Fruit fly (Drosophila melanogaster) whole organism, adult: ENCODE data around the gene betaTub97EF.

ENCODE experiments used
- CG11617 ChIP-seq: fragments of 200-800 bp; sonication (Bioruptor generic); optimal IDR thresholded peaks from 2 replicates; lab custom pipeline; 2017; ENCODE audit warnings: mild to moderate bottlenecking, missing biosample characterization, missing genetic modification reagents, missing genetic modification characterization
- CG12768 ChIP-seq: fragments of 200-800 bp; sonication (Bioruptor generic); optimal IDR thresholded peaks from 2 replicates; lab custom pipeline; 2017; ENCODE audit warnings: missing biosample characterization, missing genetic modification characterization, mild to moderate bottlenecking, moderate library complexity, missing genetic modification reagents
- CG14711 ChIP-seq: fragments of 200-800 bp; sonication (Bioruptor generic); optimal IDR thresholded peaks from 2 replicates; lab custom pipeline; 2018; ENCODE audit warnings: missing biosample characterization, mild to moderate bottlenecking, missing genetic modification characterization, moderate library complexity
- CG1620 ChIP-seq: fragments of 200-800 bp; sonication (Bioruptor generic); optimal IDR thresholded peaks from 2 replicates; lab custom pipeline; 2016; ENCODE audit warnings: missing biosample characterization, missing genetic modification characterization
- CG33017 ChIP-seq: fragments of 200-800 bp; sonication (Bioruptor generic); optimal IDR thresholded peaks from 2 replicates; lab custom pipeline; 2018; ENCODE audit warnings: missing biosample characterization, mild to moderate bottlenecking, missing genetic modification characterization, moderate library complexity
- CG5204 ChIP-seq: fragments of 200-800 bp; sonication (Bioruptor generic); optimal IDR thresholded peaks from 2 replicates; lab custom pipeline; 2016; ENCODE audit warnings: missing biosample characterization, missing genetic modification characterization
- CG7045 ChIP-seq: fragments of 200-800 bp; sonication (Bioruptor generic); optimal IDR thresholded peaks from 2 replicates; lab custom pipeline; 2017; ENCODE audit warnings: missing biosample characterization, mild to moderate bottlenecking, missing genetic modification characterization
- CG7101 ChIP-seq: fragments of 200-800 bp; sonication (Bioruptor generic); optimal IDR thresholded peaks from 2 replicates; lab custom pipeline; 2018; ENCODE audit warnings: missing biosample characterization, mild to moderate bottlenecking, missing genetic modification characterization, moderate library complexity
- Clk ChIP-seq: fragments of 200-800 bp; sonication (Bioruptor generic); optimal IDR thresholded peaks from 2 replicates; lab custom pipeline; 2017; ENCODE audit warnings: missing biosample characterization, missing genetic modification characterization
- Crg-1 ChIP-seq: fragments of 200-800 bp; sonication (Bioruptor generic); optimal IDR thresholded peaks from 2 replicates; lab custom pipeline; 2016; ENCODE audit warnings: missing biosample characterization, missing genetic modification characterization
- Hr96 ChIP-seq: fragments of 200-800 bp; sonication (Bioruptor generic); optimal IDR thresholded peaks from 2 replicates; lab custom pipeline; 2016; ENCODE audit warnings: missing biosample characterization, missing genetic modification characterization
- Mnt ChIP-seq: fragments of 200-800 bp; sonication (Bioruptor generic); optimal IDR thresholded peaks from 2 replicates; lab custom pipeline; 2016; ENCODE audit warnings: missing biosample characterization, mild to moderate bottlenecking, missing genetic modification characterization
- bab1 ChIP-seq: fragments of 200-800 bp; sonication (Bioruptor generic); optimal IDR thresholded peaks from 3 replicates; lab custom pipeline; 2019; ENCODE audit warnings: missing biosample characterization, mild to moderate bottlenecking, missing genetic modification characterization, moderate library complexity
- cic ChIP-seq: fragments of 200-800 bp; sonication (Bioruptor generic); optimal IDR thresholded peaks from 2 replicates; lab custom pipeline; 2017; ENCODE audit warnings: missing biosample characterization, mild to moderate bottlenecking, missing genetic modification characterization, moderate library complexity
- cnc ChIP-seq, 2 experiments: fragments of >200 bp; optimal IDR thresholded peaks; 2 replicates each; lab custom pipeline; 2017
- kay ChIP-seq: fragments of 200-800 bp; sonication (Bioruptor generic); peaks from one replicate; lab custom pipeline; 2016; ENCODE audit warnings: missing biosample characterization, missing genetic modification characterization, borderline replicate concordance
- ovo ChIP-seq: fragments of 200-800 bp; sonication (Bioruptor generic); optimal IDR thresholded peaks from 2 replicates; lab custom pipeline; 2016; ENCODE audit warnings: missing biosample characterization, missing genetic modification characterization
- pad ChIP-seq: fragments of 200-800 bp; sonication (Bioruptor generic); optimal IDR thresholded peaks from 3 replicates; lab custom pipeline; 2017; ENCODE audit warnings: missing biosample characterization, missing genetic modification characterization, mild to moderate bottlenecking, moderate library complexity, missing genetic modification reagents
- tj ChIP-seq: fragments of 200-800 bp; sonication (Bioruptor generic); optimal IDR thresholded peaks from 3 replicates; lab custom pipeline; 2017; ENCODE audit warnings: missing biosample characterization, mild to moderate bottlenecking, missing genetic modification characterization, moderate library complexity
- toe ChIP-seq: fragments of 200-800 bp; sonication (Bioruptor generic); optimal IDR thresholded peaks from 2 replicates; lab custom pipeline; 2016; ENCODE audit warnings: missing biosample characterization, missing genetic modification characterization

The betaTub97EF gene

dm6 chr3R:27928140-27928539 lies 60.0 kb downstream of the betaTub97EF start, which contains the start of gene nenya:
nenya (minus strand) TSS chr3R:27928174.
- TF ChIP-seq CG1620 (GFP tag; lab: Kevin White, UChicago) = no peak
- TF ChIP-seq ovo (GFP tag; lab: Kevin White, UChicago) = peak; percentile 44
- no peak for TF ChIP-seq tj (GFP tag; lab: Kevin White, UChicago)

- TF ChIP-seq cic (GFP tag; lab: Kevin White, UChicago) (peak; percentile 75), tj (GFP tag; lab: Kevin White, UChicago) (no peak), bab1 (GFP tag; lab: Kevin White, UChicago) (no peak), CG11617 (GFP tag; lab: Kevin White, UChicago) (no peak), Hr96 (peak; percentile 31), CG7101 (tag; lab: Kevin White, UChicago) (no peak), Mnt (GFP tag; lab: Kevin White, UChicago) (peak; percentile 62), kay (no peak)
These were observed 61.4 kb downstream of the betaTub97EF start for dm6 chr3R:27926738-27927215.

dm6 chr3R:27925971-27926533 lies 62.1 kb downstream of the betaTub97EF start:
- TF ChIP-seq ovo (GFP tag; lab: Kevin White, UChicago) (peak; percentile 68), Mnt (GFP tag; lab: Kevin White, UChicago) (no peak)

- TF ChIP-seq Mnt (GFP tag; lab: Kevin White, UChicago) (peak; percentile 75), tj (GFP tag; lab: Kevin White, UChicago) (peak; percentile 16), CG11617 (GFP tag; lab: Kevin White, UChicago) (peak; percentile 61), kay (peak; percentile 87), CG7101 (tag; lab: Kevin White, UChicago) (no peak), cnc (optimal IDR thresholded peaks at IDR 0.05; lab: Kevin White, UChicago) (no peak), Crg-1 (peak; percentile 40), CG12768 (GFP tag; lab: Kevin White, UChicago) (peak; percentile 45), ovo (GFP tag; lab: Kevin White, UChicago) (no peak), CG1620 (GFP tag; lab: Kevin White, UChicago) (no peak), CG5204 (GFP tag; lab: Kevin White, UChicago) (peak; percentile 48), Hr96 (peak; percentile 11), bab1 (GFP tag; lab: Kevin White, UChicago) (peak; percentile 45), cic (GFP tag; lab: Kevin White, UChicago) (peak; percentile 73), CG7045 (GFP tag; lab: Kevin White, UChicago) (peak; percentile 14), Clk (GFP tag; lab: Kevin White, UChicago) (peak; percentile 43), CG14711 (tag; lab: Kevin White, UChicago) (peak; percentile 33), pad (GFP tag; lab: Kevin White, UChicago) (peak; percentile 23), toe (GFP tag; lab: Kevin White, UChicago) (peak; percentile 76), CG33017 (no peak)
These were observed 62.9 kb downstream of the betaTub97EF start, which contains the start of gene mino for dm6 chr3R:27925000-27925970. mino (plus strand) TSS chr3R:27925191.

dm6 chr3R:27922673-27923175 lies 65.5 kb downstream of the betaTub97EF start, which contains the start of gene RpL4:
RpL4 (plus strand) TSS chr3R:27922821.
- TF ChIP-seq kay (no peak), pad (GFP tag; lab: Kevin White, UChicago) (peak; percentile 75), CG1620 (GFP tag; lab: Kevin White, UChicago) (peak; percentile 91), CG12768 (GFP tag; lab: Kevin White, UChicago) (peak; percentile 85), tj (GFP tag; lab: Kevin White, UChicago) (peak; percentile 80), CG14711 (tag; lab: Kevin White, UChicago) (peak; percentile 59), Hr96 (peak; percentile 91), Clk (GFP tag; lab: Kevin White, UChicago) (peak; percentile 46), CG33017 (peak; percentile 84), toe (GFP tag; lab: Kevin White, UChicago) (peak; percentile 82), cnc (optimal IDR thresholded peaks at IDR 0.05; lab: Kevin White, UChicago) (no peak), CG7101 (tag; lab: Kevin White, UChicago) (peak; percentile 92), Crg-1 (peak; percentile 92), ovo (GFP tag; lab: Kevin White, UChicago) (peak; percentile 83), Mnt (GFP tag; lab: Kevin White, UChicago) (peak; percentile 93), bab1 (GFP tag; lab: Kevin White, UChicago) (peak; percentile 64), cic (GFP tag; lab: Kevin White, UChicago) (peak; percentile 72), CG11617 (GFP tag; lab: Kevin White, UChicago) (peak; percentile 95), CG5204 (GFP tag; lab: Kevin White, UChicago) (peak; percentile 84), CG7045 (GFP tag; lab: Kevin White, UChicago) (peak; percentile 89)
